Worm (Caenorhabditis elegans): Measurements from ENCODE around the gene ZK856.11.
A peak's percentile ranks its signal among the peaks of the same experiment; 100 is the strongest.

Gene ZK856.11

DNA sequence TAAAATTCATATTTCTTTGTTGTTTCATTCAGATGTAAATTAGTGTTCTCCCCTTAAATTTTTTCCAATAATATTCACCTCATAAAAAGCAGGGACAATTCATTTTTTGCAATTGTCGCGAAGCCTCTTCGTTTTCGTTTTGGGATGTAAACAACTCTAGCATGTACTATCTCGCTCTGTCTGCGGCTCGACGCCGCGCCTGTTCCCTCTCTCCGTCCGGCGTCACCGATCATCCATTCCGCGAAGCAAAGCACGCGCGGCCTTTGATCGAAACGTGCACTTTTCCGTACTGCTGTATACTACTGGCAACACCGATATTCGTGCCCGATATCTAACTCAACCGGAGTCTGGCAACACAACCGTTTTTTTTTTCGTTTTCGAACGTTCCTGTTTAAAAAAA is 42.2 kb upstream of the ZK856.11 start:
- TF ChIP-seq fos-1 (tag; optimal IDR thresholded peaks at IDR 0.05) (no peak), madf-9 (GFP tag; conservative IDR thresholded peaks at IDR 0.05) (peak; percentile 85), ceh-32 (tag; optimal IDR thresholded peaks at IDR 0.05; ENCODE audit: poor library complexity) (no peak), lsy-2 (tag; optimal IDR thresholded peaks at IDR 0.05) (no peak), hlh-30 (tag; optimal IDR thresholded peaks at IDR 0.05; ENCODE audit: insufficient read depth) (peak; percentile 78), pqm-1 (tag; optimal IDR thresholded peaks at IDR 0.05) (no peak), Y75B8A.6 (GFP tag; IDR thresholded peaks at IDR 0.05) (no peak), nhr-77 (tag; optimal IDR thresholded peaks at IDR 0.05) (no peak), lim-7 (GFP tag; IDR thresholded peaks at IDR 0.05) (no peak), ceh-62 (tag; optimal IDR thresholded peaks at IDR 0.05) (no peak), set-16 (GFP tag; IDR thresholded peaks at IDR 0.05) (peak; percentile 52), ceh-82 (tag; optimal IDR thresholded peaks at IDR 0.05) (no peak), hmg-1.1 (GFP tag; IDR thresholded peaks at IDR 0.05) (no peak), rbr-2 (tag; optimal IDR thresholded peaks at IDR 0.05) (peak; percentile 21), lin-29 (GFP tag; IDR thresholded peaks at IDR 0.05) (no peak), daf-16 (GFP tag; optimal IDR thresholded peaks at IDR 0.05) (peak in 1 of 2 experiments; percentile 32), daf-16 (tag; optimal IDR thresholded peaks at IDR 0.05) (peak; percentile 84), lir-3 (tag; optimal IDR thresholded peaks at IDR 0.05) (no peak), ceh-20 (GFP tag; IDR thresholded peaks at IDR 0.05) (no peak), zfp-2 (tag; optimal IDR thresholded peaks at IDR 0.05) (no peak), lin-38 (GFP tag; IDR thresholded peaks at IDR 0.05) (no peak), dpl-1 (GFP tag; optimal IDR thresholded peaks at IDR 0.05) (no peak), T26A8.4 (GFP tag; IDR thresholded peaks at IDR 0.05) (peak; percentile 33; the same call in 1 of the 2 replicates), spr-1 (tag; optimal IDR thresholded peaks at IDR 0.05) (no peak), mdl-1 (tag; optimal IDR thresholded peaks at IDR 0.05) (peak; percentile 14 to 81), mes-2 (tag; optimal IDR thresholded peaks at IDR 0.05; ENCODE audit: poor library complexity, severe bottlenecking) (peak; percentile 39), dmd-6 (GFP tag; IDR thresholded peaks at IDR 0.05) (peak; percentile 31), hif-1 (tag; optimal IDR thresholded peaks at IDR 0.05) (peak in 1 of 2 experiments; percentile 68), F10B5.3 (tag; optimal IDR thresholded peaks at IDR 0.05) (no peak), dve-1 (tag; optimal IDR thresholded peaks at IDR 0.05; ENCODE audit: insufficient read depth) (peak; percentile 15), hlh-11 (tag; optimal IDR thresholded peaks at IDR 0.05) (peak; percentile 65), ama-1 (optimal IDR thresholded peaks at IDR 0.05) (peak; percentile 1), arid-1 (GFP tag; conservative IDR thresholded peaks at IDR 0.05) (no peak)

DNA sequence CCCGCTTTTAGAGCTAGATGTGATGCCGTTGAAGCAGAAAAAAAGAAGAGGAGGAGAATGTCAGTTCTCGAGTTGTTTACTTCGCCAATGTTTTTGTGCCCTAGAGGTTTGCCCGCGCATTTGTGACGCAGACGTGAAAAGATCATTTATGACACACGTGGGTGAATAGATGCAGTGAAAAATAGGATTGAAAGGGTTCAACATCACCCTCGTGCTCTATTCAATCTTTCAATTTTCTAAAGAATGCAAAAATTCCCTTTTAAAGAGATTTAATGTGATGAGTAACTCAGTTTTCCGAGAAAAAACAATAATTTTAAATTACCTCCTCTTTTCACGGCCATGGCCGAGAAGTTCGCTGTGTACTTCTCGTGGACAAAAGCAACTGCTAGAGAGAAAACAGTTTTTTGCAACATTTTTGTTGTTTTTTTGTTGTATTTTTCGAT is 41.7 kb upstream of the ZK856.11 start:
- TF ChIP-seq nhr-76 (tag; optimal IDR thresholded peaks at IDR 0.05) = no peak
- no peak for TF ChIP-seq T20F7.1 (GFP tag; optimal IDR thresholded peaks at IDR 0.05)
- TF ChIP-seq unc-39 (tag; optimal IDR thresholded peaks at IDR 0.05) = no peak
- peak; percentile 33; the same call in 1 of the 2 replicates for TF ChIP-seq dmd-6 (GFP tag; IDR thresholded peaks at IDR 0.05)
- no peak for TF ChIP-seq nhr-42 (GFP tag; IDR thresholded peaks at IDR 0.05)
- TF ChIP-seq daf-8 (GFP tag; IDR thresholded peaks at IDR 0.05) = no peak
- TF ChIP-seq nhr-25 (tag; optimal IDR thresholded peaks at IDR 0.05; ENCODE audit: borderline replicate concordance, insufficient read depth) = no peak
- TF ChIP-seq hif-1 (tag; optimal IDR thresholded peaks at IDR 0.05) = peak in 1 of 2 experiments; percentile 19
- TF ChIP-seq nhr-48 (tag; optimal IDR thresholded peaks at IDR 0.05) = no peak
- peak; percentile 40 for TF ChIP-seq dve-1 (tag; optimal IDR thresholded peaks at IDR 0.05; ENCODE audit: insufficient read depth)
- TF ChIP-seq mep-1 (tag; optimal IDR thresholded peaks at IDR 0.05) = peak; percentile 57
- no peak for TF ChIP-seq ceh-32 (tag; optimal IDR thresholded peaks at IDR 0.05; ENCODE audit: poor library complexity)
- TF ChIP-seq hlh-30 (tag; optimal IDR thresholded peaks at IDR 0.05; ENCODE audit: insufficient read depth) = peak; percentile 88
- TF ChIP-seq mes-2 (tag; optimal IDR thresholded peaks at IDR 0.05; ENCODE audit: poor library complexity, severe bottlenecking) = peak; percentile 57
- peak; percentile 96 for TF ChIP-seq aha-1 (tag)
- no peak for TF ChIP-seq jun-1 (tag; optimal IDR thresholded peaks at IDR 0.05)
- TF ChIP-seq unc-130 (GFP tag; optimal IDR thresholded peaks at IDR 0.05) = peak; percentile 42
- TF ChIP-seq lin-1 (GFP tag; IDR thresholded peaks at IDR 0.05) = no peak
- TF ChIP-seq duxl-1 (tag; optimal IDR thresholded peaks at IDR 0.05; ENCODE audit: poor library complexity) = no peak
- no peak for TF ChIP-seq lir-3 (tag; optimal IDR thresholded peaks at IDR 0.05)
- peak in 1 of 2 experiments; percentile 52 for TF ChIP-seq daf-16 (GFP tag; optimal IDR thresholded peaks at IDR 0.05)
- TF ChIP-seq daf-16 (tag; optimal IDR thresholded peaks at IDR 0.05) = peak; percentile 82
- peak; percentile 20 for TF ChIP-seq mxl-3 (GFP tag; optimal IDR thresholded peaks at IDR 0.05)
- TF ChIP-seq rbr-2 (tag; optimal IDR thresholded peaks at IDR 0.05) = peak; percentile 53
- TF ChIP-seq lin-29 (GFP tag; IDR thresholded peaks at IDR 0.05) = no peak
- peak; percentile 22 to 98 for TF ChIP-seq mdl-1 (tag; optimal IDR thresholded peaks at IDR 0.05)
- TF ChIP-seq ctbp-1 (GFP tag; IDR thresholded peaks at IDR 0.05) = peak; percentile 40; the same call in 1 of the 2 replicates
- no peak for TF ChIP-seq spr-1 (tag; optimal IDR thresholded peaks at IDR 0.05)

All from whole organism, L4 larva.